Worm (Caenorhabditis elegans) whole organism, L3 larva: ENCODE measurements around the gene M151.7.

Experiments used
- R02D3.7 ChIP-seq: fragments of 150-350 bp; optimal IDR thresholded peaks from 2 replicates; lab custom pipeline; 2014; ENCODE audit warnings: missing biosample characterization, missing genetic modification characterization
- ZK546.5 ChIP-seq: sonication (generic microtip); optimal IDR thresholded peaks from 2 replicates; lab custom pipeline; 2017; ENCODE audit warnings: missing biosample characterization, missing genetic modification characterization
- aly-2 ChIP-seq: fragments of 150-350 bp; optimal IDR thresholded peaks from 2 replicates; lab custom pipeline; 2014; ENCODE audit warnings: missing biosample characterization, missing genetic modification characterization
- ceh-28 ChIP-seq: fragments of 150-350 bp; optimal IDR thresholded peaks from 2 replicates; lab custom pipeline; 2014; ENCODE audit warnings: missing biosample characterization, missing genetic modification reagents, missing genetic modification characterization
- ceh-82 ChIP-seq: fragments of 150-350 bp; optimal IDR thresholded peaks from 2 replicates; lab custom pipeline; 2014; ENCODE audit warnings: missing biosample characterization, missing genetic modification characterization
- ceh-9 ChIP-seq: sonication (generic microtip); optimal IDR thresholded peaks from 2 replicates; lab custom pipeline; 2018; ENCODE audit warnings: missing biosample characterization, missing genetic modification characterization
- daf-12 ChIP-seq: fragments of 150-350 bp; optimal IDR thresholded peaks from 2 replicates; lab custom pipeline; 2014; ENCODE audit warnings: missing biosample characterization, missing genetic modification reagents, missing genetic modification characterization
- egl-27 ChIP-seq: sonication (generic microtip); optimal IDR thresholded peaks from 4 replicates; lab custom pipeline; 2017; ENCODE audit warnings: missing biosample characterization, missing genetic modification reagents, missing genetic modification characterization
- egl-5 ChIP-seq: fragments of 150-350 bp; optimal IDR thresholded peaks from 2 replicates; lab custom pipeline; 2017; ENCODE audit warnings: missing biosample characterization, missing genetic modification reagents, missing genetic modification characterization, inconsistent platforms
- elt-3 ChIP-seq, 3 experiments: fragments of 150-350 bp in 1 of 3; sonication (generic microtip) in 2 of 3; optimal IDR thresholded peaks; 2 replicates in 2 of 3; 4 replicates in 1 of 3; lab custom pipeline; 2014 to 2017; ENCODE audit warnings: missing biosample characterization in 3 of 3, missing genetic modification characterization in 3 of 3
- fkh-10 ChIP-seq: sonication (generic microtip); optimal IDR thresholded peaks from 2 replicates; lab custom pipeline; 2017; ENCODE audit warnings: missing biosample characterization, missing genetic modification reagents, missing genetic modification characterization
- fkh-2 ChIP-seq: fragments of 150-350 bp; optimal IDR thresholded peaks from 2 replicates; lab custom pipeline; 2014; ENCODE audit warnings: missing biosample characterization, missing genetic modification reagents, missing genetic modification characterization
- fos-1 ChIP-seq: fragments of 150-350 bp; optimal IDR thresholded peaks from 2 replicates; lab custom pipeline; 2014; ENCODE audit warnings: missing biosample characterization, missing genetic modification characterization
- hmg-11 ChIP-seq: sonication (generic microtip); optimal IDR thresholded peaks from 2 replicates; lab custom pipeline; 2016; ENCODE audit warnings: missing genetic modification characterization, missing compliant biosample characterization
- jun-1 ChIP-seq: fragments of 150-350 bp; optimal IDR thresholded peaks from 2 replicates; lab custom pipeline; 2014; ENCODE audit warnings: missing biosample characterization, missing genetic modification reagents, missing genetic modification characterization
- lin-15B ChIP-seq: fragments of 150-350 bp; optimal IDR thresholded peaks from 2 replicates; lab custom pipeline; 2014; ENCODE audit warnings: missing biosample characterization, missing genetic modification characterization
- lin-39 ChIP-seq: fragments of 150-350 bp; optimal IDR thresholded peaks from 2 replicates; lab custom pipeline; 2018; ENCODE audit warnings: missing biosample characterization, missing genetic modification reagents, missing genetic modification characterization
- lsy-12 ChIP-seq: sonication (generic microtip); optimal IDR thresholded peaks from 2 replicates; lab custom pipeline; 2016; ENCODE audit warnings: mild to moderate bottlenecking, missing genetic modification characterization, missing compliant biosample characterization
- mdl-1 ChIP-seq: fragments of 150-350 bp; optimal IDR thresholded peaks from 2 replicates; lab custom pipeline; 2014; ENCODE audit warnings: missing biosample characterization, missing genetic modification characterization
- nfya-1 ChIP-seq: sonication (generic microtip); optimal IDR thresholded peaks from 2 replicates; lab custom pipeline; 2017; ENCODE audit warnings: missing genetic modification characterization, mild to moderate bottlenecking, missing compliant biosample characterization, antibody characterized with exemption, moderate library complexity; ENCODE audit not compliant: insufficient read depth
- nhr-12 ChIP-seq: fragments of 150-350 bp; optimal IDR thresholded peaks from 2 replicates; lab custom pipeline; 2014; ENCODE audit warnings: missing biosample characterization, missing genetic modification characterization
- nhr-23 ChIP-seq: fragments of 150-350 bp; optimal IDR thresholded peaks from 2 replicates; lab custom pipeline; 2014; ENCODE audit warnings: missing biosample characterization, missing genetic modification reagents, missing genetic modification characterization
- nhr-237 ChIP-seq: fragments of 150-350 bp; optimal IDR thresholded peaks from 2 replicates; lab custom pipeline; 2014; ENCODE audit warnings: missing biosample characterization, missing genetic modification characterization
- nhr-25 ChIP-seq: sonication (generic microtip); optimal IDR thresholded peaks from 2 replicates; lab custom pipeline; 2017; ENCODE audit warnings: missing biosample characterization, missing genetic modification characterization
- nhr-28 ChIP-seq: fragments of 150-350 bp; optimal IDR thresholded peaks from 2 replicates; lab custom pipeline; 2014; ENCODE audit warnings: missing biosample characterization, missing genetic modification characterization
- nhr-43 ChIP-seq: sonication (generic microtip); optimal IDR thresholded peaks from 2 replicates; lab custom pipeline; 2016; ENCODE audit warnings: mild to moderate bottlenecking, missing genetic modification characterization, missing compliant biosample characterization; ENCODE audit not compliant: poor library complexity, severe bottlenecking
- nhr-67 ChIP-seq: fragments of 150-350 bp; optimal IDR thresholded peaks from 2 replicates; lab custom pipeline; 2014; ENCODE audit warnings: missing biosample characterization, missing genetic modification characterization
- nhr-77 ChIP-seq: fragments of 150-350 bp; optimal IDR thresholded peaks from 2 replicates; lab custom pipeline; 2014; ENCODE audit warnings: missing biosample characterization, missing genetic modification characterization
- pha-4 ChIP-seq: fragments of 150-350 bp; optimal IDR thresholded peaks from 2 replicates; lab custom pipeline; 2014; ENCODE audit warnings: missing biosample characterization, missing genetic modification reagents, missing genetic modification characterization
- pqm-1 ChIP-seq: fragments of 150-350 bp; optimal IDR thresholded peaks from 2 replicates; lab custom pipeline; 2017; ENCODE audit warnings: missing biosample characterization, missing genetic modification characterization, inconsistent platforms
- snpc-4 ChIP-seq: fragments of 150-350 bp; optimal IDR thresholded peaks from 2 replicates; lab custom pipeline; 2014; ENCODE audit warnings: missing biosample characterization, missing genetic modification characterization
- tbx-2 ChIP-seq: sonication (generic microtip); optimal IDR thresholded peaks from 2 replicates; lab custom pipeline; 2016; ENCODE audit warnings: mild to moderate bottlenecking, missing genetic modification characterization, missing compliant biosample characterization
- unc-62 ChIP-seq: fragments of 150-350 bp; sonication (generic microtip); optimal IDR thresholded peaks from 4 replicates; lab custom pipeline; 2014; ENCODE audit warnings: missing biosample characterization, missing genetic modification reagents, missing genetic modification characterization
- zag-1 ChIP-seq: fragments of 150-350 bp; optimal IDR thresholded peaks from 2 replicates; lab custom pipeline; 2014; ENCODE audit warnings: missing biosample characterization, missing genetic modification characterization
- ztf-11 ChIP-seq: fragments of 150-350 bp; optimal IDR thresholded peaks from 2 replicates; lab custom pipeline; 2014; ENCODE audit warnings: missing biosample characterization, missing genetic modification characterization
- ztf-4 ChIP-seq: fragments of 150-350 bp; optimal IDR thresholded peaks from 2 replicates; lab custom pipeline; 2014; ENCODE audit warnings: missing biosample characterization, missing genetic modification characterization

Gene M151.7

ce11 chrII:3616615-3617014, 5.5 kb upstream of the M151.7 start:
- TF ChIP-seq nfya-1 (peak; percentile 98), jun-1 (tag; lab: Kevin White, UChicago) (no peak), daf-12 (tag; lab: Kevin White, UChicago) (no peak), fkh-10 (GFP tag; lab: Kevin White, UChicago) (no peak), tbx-2 (no peak), fos-1 (tag; lab: Kevin White, UChicago) (no peak)

- TF ChIP-seq snpc-4 (no peak), nhr-28 (tag; lab: Kevin White, UChicago) (no peak), pqm-1 (tag; lab: Kevin White, UChicago) (no peak), ceh-9 (tag; lab: Kevin White, UChicago) (no peak), elt-3 (tag; optimal IDR thresholded peaks at IDR 0.05; lab: Kevin White, UChicago) (no peak)
Observed at ce11 chrII:3617512-3617911, 4.6 kb upstream of the M151.7 start, which contains the start of gene F40E12.1. TSS of gene F40E12.1 (plus strand) at chrII:3617812.

- no peak for TF ChIP-seq nfya-1
- TF ChIP-seq lsy-12 = no peak
- no peak for TF ChIP-seq nhr-237
- TF ChIP-seq zag-1 (tag; lab: Kevin White, UChicago) = no peak
- no peak for TF ChIP-seq elt-3 (tag; optimal IDR thresholded peaks at IDR 0.05; lab: Kevin White, UChicago)
- TF ChIP-seq hmg-11 (tag; lab: Kevin White, UChicago) = no peak
- TF ChIP-seq ceh-9 (tag; lab: Kevin White, UChicago) = no peak
- TF ChIP-seq pqm-1 (tag; lab: Kevin White, UChicago) = no peak
- TF ChIP-seq ZK546.5 (tag; lab: Kevin White, UChicago) = no peak
- TF ChIP-seq nhr-23 (tag; lab: Kevin White, UChicago) = no peak
Observed at ce11 chrII:3620862-3621261, 1.3 kb upstream of the M151.7 start.

ce11 chrII:3626872-3627271, 4.8 kb downstream of the M151.7 start, which contains the start of gene M151.3:
TSS of gene M151.3 (plus strand) at chrII:3627172.
- TF ChIP-seq fkh-2 (tag; lab: Kevin White, UChicago) = no peak
- no peak for TF ChIP-seq fkh-10 (GFP tag; lab: Kevin White, UChicago)
- no peak for TF ChIP-seq egl-27 (tag; lab: Kevin White, UChicago)
- no peak for TF ChIP-seq nfya-1
- TF ChIP-seq nhr-77 (tag; lab: Kevin White, UChicago) = no peak
- no peak for TF ChIP-seq ztf-4 (tag; lab: Kevin White, UChicago)
- no peak for TF ChIP-seq nhr-67 (tag; lab: Kevin White, UChicago)
- TF ChIP-seq nhr-25 (tag; lab: Kevin White, UChicago) = no peak
- no peak for TF ChIP-seq lin-15B (tag; lab: Kevin White, UChicago)
- no peak for TF ChIP-seq egl-5 (tag; lab: Kevin White, UChicago)
- no peak for TF ChIP-seq lin-39 (tag; lab: Kevin White, UChicago)
- TF ChIP-seq nhr-12 (tag; lab: Kevin White, UChicago) = no peak
- TF ChIP-seq, all 47 proteins: peak for 0

ce11 chrII:3630810-3631209, 8.7 kb downstream of the M151.7 start, which contains the start of gene M151.2:
TSS of gene M151.2 (plus strand) at chrII:3631110.
- TF ChIP-seq ceh-9 (tag; lab: Kevin White, UChicago) (no peak), hmg-11 (tag; lab: Kevin White, UChicago) (no peak), tbx-2 (no peak), R02D3.7 (tag; lab: Kevin White, UChicago) (no peak), egl-5 (tag; lab: Kevin White, UChicago) (no peak), lsy-12 (no peak), pha-4 (tag; lab: Kevin White, UChicago) (no peak), nhr-25 (tag; lab: Kevin White, UChicago) (no peak)

ce11 chrII:3634765-3635164, 12.7 kb downstream of the M151.7 start:
- TF ChIP-seq unc-62 (GFP tag; lab: Kevin White, UChicago) = no peak
- TF ChIP-seq nfya-1 = no peak
- TF ChIP-seq ceh-28 (tag; lab: Kevin White, UChicago) = no peak
- no peak for TF ChIP-seq ztf-11 (tag; lab: Kevin White, UChicago)
- no peak for TF ChIP-seq nhr-43 (tag; lab: Kevin White, UChicago)
- no peak for TF ChIP-seq fkh-10 (GFP tag; lab: Kevin White, UChicago)
- no peak for TF ChIP-seq mdl-1 (tag; lab: Kevin White, UChicago)
- no peak for TF ChIP-seq nhr-23 (tag; lab: Kevin White, UChicago)
- TF ChIP-seq ceh-9 (tag; lab: Kevin White, UChicago) = no peak
- TF ChIP-seq ceh-82 = no peak
- TF ChIP-seq zag-1 (tag; lab: Kevin White, UChicago) = no peak
- TF ChIP-seq aly-2 (tag; lab: Kevin White, UChicago) = no peak
- TF ChIP-seq nhr-12 (tag; lab: Kevin White, UChicago) = no peak
- TF ChIP-seq pqm-1 (tag; lab: Kevin White, UChicago) = no peak
- TF ChIP-seq lsy-12 = no peak
